Worm (Caenorhabditis elegans) whole organism, young adult: Measurements from ENCODE around the gene hal-3.

Experiments used
- B0035.1 ChIP-seq: sonication (generic microtip); optimal IDR thresholded peaks from 2 replicates; lab custom pipeline; 2016; ENCODE audit warnings: missing genetic modification characterization, mild to moderate bottlenecking, missing compliant biosample characterization, missing genotype, missing genetic modification reagents
- C06A6.2 ChIP-seq: fragments of 200-800 bp; sonication (Bioruptor generic); conservative IDR thresholded peaks from 2 replicates; pipeline ENCODE4 v1.3.6; 2022; ENCODE audit warnings: missing genetic modification characterization, missing compliant biosample characterization
- F22D6.2 ChIP-seq: sonication (generic microtip); optimal IDR thresholded peaks from 2 replicates; lab custom pipeline; 2016; ENCODE audit warnings: mild to moderate bottlenecking, missing genetic modification characterization, missing compliant biosample characterization
- F39B2.1 ChIP-seq: fragments of 200-800 bp; sonication (Bioruptor generic); IDR thresholded peaks from 2 replicates; pipeline ENCODE4 v1.3.6; 2022; ENCODE audit warnings: missing genetic modification reagents, missing genetic modification characterization, missing compliant biosample characterization
- F57A8.1 ChIP-seq: fragments of 200-800 bp; sonication (Bioruptor generic); optimal IDR thresholded peaks from 2 replicates; lab custom pipeline; 2018; ENCODE audit warnings: mild to moderate bottlenecking, missing genetic modification characterization, moderate library complexity, missing compliant biosample characterization
- T07F8.4 ChIP-seq: sonication (generic microtip); optimal IDR thresholded peaks from 2 replicates; lab custom pipeline; 2016; ENCODE audit warnings: mild to moderate bottlenecking, missing genetic modification characterization, moderate library complexity, missing compliant biosample characterization
- T26A5.8 ChIP-seq: sonication (generic microtip); optimal IDR thresholded peaks from 2 replicates; lab custom pipeline; 2016; ENCODE audit warnings: missing genetic modification characterization, missing compliant biosample characterization
- Y53F4B.3 ChIP-seq: fragments of 200-800 bp; sonication (Bioruptor generic); IDR thresholded peaks from 2 replicates; pipeline ENCODE4 v1.3.6; 2022; ENCODE audit warnings: missing genetic modification reagents, missing genetic modification characterization, missing compliant biosample characterization
- Y95B8A.8 ChIP-seq: fragments of 200-800 bp; sonication (Bioruptor generic); IDR thresholded peaks from 2 replicates; pipeline ENCODE4 v1.3.6; 2022; ENCODE audit warnings: missing genetic modification reagents, missing genetic modification characterization, missing compliant biosample characterization
- ama-1 ChIP-seq, 3 experiments: fragments of 150-350 bp in 1 of 3; sonication (generic microtip) in 2 of 3; optimal IDR thresholded peaks; 2 replicates each; lab custom pipeline; 2014 to 2018; ENCODE audit warnings: missing biosample characterization in 2 of 3, missing genetic modification characterization in 2 of 3, missing genetic modification reagents in 2 of 3
- aptf-2 ChIP-seq: fragments of 200-800 bp; sonication (Bioruptor generic); conservative IDR thresholded peaks from 2 replicates; pipeline ENCODE4 v1.3.6; 2022; ENCODE audit warnings: missing genetic modification reagents, missing genetic modification characterization, missing compliant biosample characterization
- aptf-3 ChIP-seq: fragments of 200-800 bp; sonication (Bioruptor generic); IDR thresholded peaks from 2 replicates; pipeline ENCODE4 v1.3.6; 2022; ENCODE audit warnings: missing genetic modification characterization, missing compliant biosample characterization
- athp-1 ChIP-seq: sonication (generic microtip); optimal IDR thresholded peaks from 2 replicates; lab custom pipeline; 2017; ENCODE audit warnings: mild to moderate bottlenecking, missing genetic modification characterization, missing compliant biosample characterization
- attf-6 ChIP-seq: fragments of 200-800 bp; sonication (Bioruptor generic); IDR thresholded peaks from 2 replicates; pipeline ENCODE4 v1.3.6; 2022; ENCODE audit warnings: missing genetic modification reagents, missing genetic modification characterization, missing compliant biosample characterization
- bed-1 ChIP-seq: fragments of 200-800 bp; sonication (Bioruptor generic); IDR thresholded peaks from 2 replicates; pipeline ENCODE4 v1.3.6; 2022; ENCODE audit warnings: missing genetic modification reagents, missing genetic modification characterization, missing compliant biosample characterization
- ccch-3 ChIP-seq: fragments of 200-800 bp; sonication (Bioruptor generic); optimal IDR thresholded peaks from 2 replicates; lab custom pipeline; 2018; ENCODE audit warnings: mild to moderate bottlenecking, missing genetic modification characterization, missing compliant biosample characterization
- cebp-1 ChIP-seq, 2 experiments: fragments of 200-800 bp in 1 of 2; sonication (Bioruptor generic) in 1 of 2; sonication (generic microtip) in 1 of 2; IDR thresholded peaks in 1 of 2; optimal IDR thresholded peaks in 1 of 2; 2 replicates each; pipeline versions ENCODE4 v1.3.6 to Lab custom; 2017 to 2022; ENCODE audit warnings: missing compliant biosample characterization in 2 of 2, missing genetic modification characterization in 2 of 2, mild to moderate bottlenecking in 1 of 2, missing genetic modification reagents in 1 of 2, moderate library complexity in 1 of 2
- ceh-40 ChIP-seq: fragments of 200-800 bp; sonication (Bioruptor generic); IDR thresholded peaks from 2 replicates; pipeline ENCODE4 v1.3.6; 2022; ENCODE audit warnings: missing genetic modification characterization, missing compliant biosample characterization
- ceh-58 ChIP-seq: fragments of 200-800 bp; sonication (Bioruptor generic); IDR thresholded peaks from 2 replicates; pipeline ENCODE4 v1.3.6; 2022; ENCODE audit warnings: missing genetic modification characterization, missing compliant biosample characterization
- ceh-79 ChIP-seq: sonication (generic microtip); optimal IDR thresholded peaks from 2 replicates; lab custom pipeline; 2017; ENCODE audit warnings: mild to moderate bottlenecking, missing genetic modification characterization, missing compliant biosample characterization
- ceh-91 ChIP-seq: fragments of 200-800 bp; sonication (Bioruptor generic); IDR thresholded peaks from 2 replicates; pipeline ENCODE4 v1.3.6; 2022; ENCODE audit warnings: missing genetic modification reagents, missing genetic modification characterization, missing compliant biosample characterization
- egl-44 ChIP-seq: fragments of 200-800 bp; sonication (Bioruptor generic); IDR thresholded peaks from 2 replicates; pipeline ENCODE4 v1.3.6; 2022; ENCODE audit warnings: missing genetic modification reagents, missing genetic modification characterization, missing compliant biosample characterization
- gei-17 ChIP-seq: fragments of 200-800 bp; sonication (Bioruptor generic); optimal IDR thresholded peaks from 2 replicates; lab custom pipeline; 2018; ENCODE audit warnings: mild to moderate bottlenecking, missing genetic modification characterization, missing compliant biosample characterization
- hlh-26 ChIP-seq: fragments of 200-800 bp; sonication (Bioruptor generic); conservative IDR thresholded peaks from 2 replicates; pipeline ENCODE4 v1.3.6; 2022; ENCODE audit warnings: missing genetic modification reagents, missing genetic modification characterization, missing compliant biosample characterization
- hmg-1.2 ChIP-seq: fragments of 200-800 bp; sonication (Bioruptor generic); IDR thresholded peaks from 2 replicates; pipeline ENCODE4 v1.3.6; 2022; ENCODE audit warnings: missing genetic modification reagents, missing genetic modification characterization, missing compliant biosample characterization
- hmg-20 ChIP-seq: fragments of 200-800 bp; sonication (Bioruptor generic); IDR thresholded peaks from 2 replicates; pipeline ENCODE4 v1.3.6; 2022; ENCODE audit warnings: missing genetic modification reagents, missing genetic modification characterization, missing compliant biosample characterization
- lin-26 ChIP-seq: fragments of 200-800 bp; sonication (Bioruptor generic); IDR thresholded peaks from 2 replicates; pipeline ENCODE4 v1.3.6; 2022; ENCODE audit warnings: missing genetic modification reagents, missing genetic modification characterization, missing compliant biosample characterization
- lin-40 ChIP-seq: sonication (generic microtip); optimal IDR thresholded peaks from 2 replicates; lab custom pipeline; 2016; ENCODE audit warnings: missing genetic modification characterization, mild to moderate bottlenecking, missing compliant biosample characterization, missing genotype, missing genetic modification reagents
- madf-10 ChIP-seq: sonication (generic microtip); optimal IDR thresholded peaks from 2 replicates; lab custom pipeline; 2016; ENCODE audit warnings: mild to moderate bottlenecking, missing genetic modification characterization, missing compliant biosample characterization
- madf-3 ChIP-seq: fragments of 200-800 bp; sonication (Bioruptor generic); IDR thresholded peaks from 2 replicates; pipeline ENCODE4 v1.3.6; 2022; ENCODE audit warnings: missing genetic modification reagents, missing genetic modification characterization, missing compliant biosample characterization
- madf-8 ChIP-seq: fragments of 200-800 bp; sonication (Bioruptor generic); conservative IDR thresholded peaks from 2 replicates; pipeline ENCODE4 v1.3.6; 2022; ENCODE audit warnings: missing genetic modification reagents, missing genetic modification characterization, missing compliant biosample characterization
- mel-28 ChIP-seq: sonication (generic microtip); optimal IDR thresholded peaks from 2 replicates; lab custom pipeline; 2016; ENCODE audit warnings: borderline replicate concordance, mild to moderate bottlenecking, missing genetic modification characterization, missing compliant biosample characterization
- mxl-1 ChIP-seq: sonication (generic microtip); optimal IDR thresholded peaks from 2 replicates; lab custom pipeline; 2016; ENCODE audit warnings: missing genetic modification characterization, missing compliant biosample characterization
- nhr-120 ChIP-seq: fragments of 200-800 bp; sonication (Bioruptor generic); IDR thresholded peaks from 2 replicates; pipeline ENCODE4 v1.3.6; 2022; ENCODE audit warnings: missing genetic modification characterization, missing compliant biosample characterization
- nhr-27 ChIP-seq: fragments of 200-800 bp; sonication (Bioruptor generic); optimal IDR thresholded peaks from 2 replicates; lab custom pipeline; 2018; ENCODE audit warnings: mild to moderate bottlenecking, missing genetic modification characterization, moderate library complexity, missing compliant biosample characterization
- nhr-90 ChIP-seq: sonication (generic microtip); optimal IDR thresholded peaks from 2 replicates; lab custom pipeline; 2016; ENCODE audit warnings: missing genotype, mild to moderate bottlenecking, missing genetic modification characterization, missing compliant biosample characterization
- rec-8 ChIP-seq, 2 experiments: sonication (generic microtip); optimal IDR thresholded peaks; 2 replicates each; lab custom pipeline; 2016; ENCODE audit warnings: mild to moderate bottlenecking in 2 of 2, missing genetic modification characterization in 2 of 2, missing genetic modification reagents in 2 of 2, missing genotype in 2 of 2, missing biosample characterization in 1 of 2, missing compliant biosample characterization in 1 of 2, moderate library complexity in 1 of 2
- rpc-1 ChIP-seq, 2 experiments: fragments of 150-350 bp in 1 of 2; sonication (generic microtip) in 1 of 2; optimal IDR thresholded peaks; 2 replicates each; lab custom pipeline; 2014 to 2018; ENCODE audit warnings: missing biosample characterization in 1 of 2, missing genetic modification characterization in 1 of 2, missing genetic modification reagents in 1 of 2, missing genotype in 1 of 2
- sdz-38 ChIP-seq: sonication (generic microtip); optimal IDR thresholded peaks from 2 replicates; lab custom pipeline; 2016; ENCODE audit warnings: missing genotype, missing genetic modification characterization, missing compliant biosample characterization
- sea-2 ChIP-seq: fragments of 200-800 bp; sonication (Bioruptor generic); IDR thresholded peaks from 2 replicates; pipeline ENCODE4 v1.3.6; 2022; ENCODE audit warnings: missing genetic modification characterization, missing compliant biosample characterization
- somi-1 ChIP-seq: fragments of 200-800 bp; sonication (Bioruptor generic); optimal IDR thresholded peaks from 2 replicates; lab custom pipeline; 2018; ENCODE audit warnings: mild to moderate bottlenecking, missing genetic modification characterization, missing compliant biosample characterization
- tbx-9 ChIP-seq: sonication (generic microtip); optimal IDR thresholded peaks from 2 replicates; lab custom pipeline; 2016; ENCODE audit warnings: borderline replicate concordance, missing genetic modification characterization, inconsistent platforms, missing compliant biosample characterization
- tlf-1 ChIP-seq: fragments of 200-800 bp; sonication (Bioruptor generic); optimal IDR thresholded peaks from 2 replicates; lab custom pipeline; 2018; ENCODE audit warnings: mild to moderate bottlenecking, missing genetic modification characterization, missing compliant biosample characterization
- unc-130 ChIP-seq: sonication (generic microtip); optimal IDR thresholded peaks from 2 replicates; lab custom pipeline; 2016; ENCODE audit warnings: missing genetic modification reagents, missing genetic modification characterization, missing compliant biosample characterization
- unc-62 ChIP-seq: fragments of 150-350 bp; optimal IDR thresholded peaks from 2 replicates; lab custom pipeline; 2014; ENCODE audit warnings: missing biosample characterization, missing genetic modification reagents, missing genetic modification characterization
- xnd-1 ChIP-seq: sonication (generic microtip); optimal IDR thresholded peaks from 2 replicates; lab custom pipeline; 2016; ENCODE audit warnings: missing genotype, missing genetic modification reagents, missing genetic modification characterization, missing compliant biosample characterization
- zfh-2 ChIP-seq: fragments of 200-800 bp; sonication (Bioruptor generic); conservative IDR thresholded peaks from 2 replicates; pipeline ENCODE4 v1.3.6; 2022; ENCODE audit warnings: missing genetic modification reagents, missing genetic modification characterization, missing compliant biosample characterization
- ztf-22 ChIP-seq: fragments of 200-800 bp; sonication (Bioruptor generic); optimal IDR thresholded peaks from 2 replicates; lab custom pipeline; 2018; ENCODE audit warnings: mild to moderate bottlenecking, missing genetic modification characterization, moderate library complexity, missing compliant biosample characterization

The hal-3 gene

DNA sequence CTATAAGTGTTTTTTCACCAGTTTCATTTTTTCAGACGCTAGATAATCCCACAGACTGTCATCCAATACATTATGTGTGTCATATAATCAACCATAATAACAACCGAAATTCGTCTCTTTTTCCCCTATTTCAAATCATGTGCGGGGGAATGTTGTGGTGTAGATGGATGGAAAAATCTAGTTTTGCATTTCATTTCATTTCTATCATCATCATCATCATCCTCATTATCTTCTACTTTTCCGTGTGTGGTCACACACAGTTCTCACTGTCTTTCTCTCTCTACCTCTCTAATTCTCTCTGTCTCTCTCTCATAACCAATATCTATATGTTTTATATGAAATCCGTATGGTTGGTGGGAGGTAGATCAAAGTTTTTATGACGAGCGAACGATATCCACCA lies 43.5 kb downstream of the hal-3 start:
- TF ChIP-seq Y95B8A.8 (GFP tag; lab: Robert Waterston, UW) (no peak), nhr-120 (GFP tag; lab: Robert Waterston, UW) (no peak), zfh-2 (no peak), nhr-90 (tag; lab: Kevin White, UChicago) (no peak), bed-1 (no peak), xnd-1 (tag; lab: Kevin White, UChicago) (no peak), gei-17 (GFP tag; lab: Kevin White, UChicago) (no peak), C06A6.2 (no peak), T26A5.8 (no peak), T07F8.4 (tag; lab: Kevin White, UChicago) (no peak), athp-1 (tag; lab: Kevin White, UChicago) (no peak), egl-44 (GFP tag; lab: Robert Waterston, UW) (no peak), F39B2.1 (no peak), F57A8.1 (no peak), hmg-1.2 (no peak)

DNA sequence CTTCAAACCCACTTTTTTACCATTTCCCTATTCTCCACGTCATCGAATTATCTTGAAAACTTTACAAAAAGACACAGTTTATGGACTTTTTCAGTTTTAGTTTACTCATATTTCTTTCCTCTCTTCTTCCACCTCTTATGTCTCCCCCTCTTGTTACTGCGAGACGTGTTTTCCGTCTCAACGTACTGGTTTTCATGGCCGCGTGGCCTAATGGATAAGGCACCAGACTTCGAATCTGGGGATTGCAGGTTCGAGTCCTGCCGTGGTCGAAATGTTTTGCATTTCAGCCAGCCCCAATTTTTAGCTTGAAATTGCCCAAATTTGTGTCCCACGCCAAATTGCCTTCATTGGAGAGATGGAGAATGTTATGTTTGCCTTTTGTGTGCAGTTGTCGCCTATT lies 50.9 kb downstream of the hal-3 start:
- TF ChIP-seq ama-1 (optimal IDR thresholded peaks at IDR 0.05; lab: Kevin White, UChicago) (no peak), ama-1 (GFP tag; optimal IDR thresholded peaks at IDR 0.05; lab: Kevin White, UChicago) (peak in 1 of 2 experiments; percentile 85), sdz-38 (tag; lab: Kevin White, UChicago) (no peak), ceh-40 (no peak), aptf-2 (GFP tag; lab: Robert Waterston, UW) (0 out of 2 replicates have a peak, but pooled peaks have one; percentile 65), unc-130 (peak; percentile 49), ceh-91 (no peak), tlf-1 (GFP tag; lab: Kevin White, UChicago) (peak; percentile 6), lin-26 (GFP tag; lab: Robert Waterston, UW) (peak; percentile 97), madf-8 (GFP tag; lab: Robert Waterston, UW) (0 out of 2 replicates have a peak, but pooled peaks have one; percentile 32), gei-17 (GFP tag; lab: Kevin White, UChicago) (no peak), somi-1 (GFP tag; lab: Kevin White, UChicago) (peak; percentile 65), madf-10 (tag; lab: Kevin White, UChicago) (peak; percentile 53), ccch-3 (GFP tag; lab: Kevin White, UChicago) (no peak), ceh-79 (tag; lab: Kevin White, UChicago) (no peak), B0035.1 (peak; percentile 32), cebp-1 (GFP tag; IDR thresholded peaks at IDR 0.05; lab: Robert Waterston, UW) (no peak), cebp-1 (tag; optimal IDR thresholded peaks at IDR 0.05; lab: Kevin White, UChicago) (peak; percentile 73), mxl-1 (peak; percentile 90), athp-1 (tag; lab: Kevin White, UChicago) (peak; percentile 68), unc-62 (no peak), mel-28 (tag; lab: Kevin White, UChicago) (peak; percentile 21), rec-8 (tag; optimal IDR thresholded peaks at IDR 0.05; lab: Kevin White, UChicago) (peak; percentile 64 to 90), ztf-22 (GFP tag; lab: Kevin White, UChicago) (no peak), hlh-26 (GFP tag; lab: Robert Waterston, UW) (no peak), attf-6 (GFP tag; lab: Robert Waterston, UW) (no peak), lin-40 (tag; lab: Kevin White, UChicago) (peak; percentile 62), sea-2 (GFP tag; lab: Robert Waterston, UW) (no peak), aptf-3 (GFP tag; lab: Robert Waterston, UW) (no peak), nhr-27 (tag; lab: Kevin White, UChicago) (no peak), tbx-9 (tag; lab: Kevin White, UChicago) (no peak), F22D6.2 (tag; lab: Kevin White, UChicago) (no peak), ceh-58 (GFP tag; lab: Robert Waterston, UW) (0 out of 2 replicates have a peak, but pooled peaks have one; percentile 67), rpc-1 (optimal IDR thresholded peaks at IDR 0.05; lab: Kevin White, UChicago) (peak; percentile 83), rpc-1 (tag; optimal IDR thresholded peaks at IDR 0.05; lab: Kevin White, UChicago) (peak; percentile 95), Y53F4B.3 (GFP tag; lab: Robert Waterston, UW) (no peak), madf-3 (0 out of 2 replicates have a peak, but pooled peaks have one; percentile 68), hmg-20 (no peak)
